Worm (Caenorhabditis elegans) whole organism, late embryonic: ENCODE measurements around the gene K06H7.2.

ENCODE experiments used
- C38D4.7 ChIP-seq: fragments of 200-800 bp; sonication (Bioruptor generic); optimal IDR thresholded peaks from 2 replicates; lab custom pipeline; 2018; ENCODE audit warnings: mild to moderate bottlenecking, missing genetic modification characterization, moderate library complexity, missing compliant biosample characterization
- Y22D7AL.16 ChIP-seq: sonication (generic microtip); optimal IDR thresholded peaks from 2 replicates; lab custom pipeline; 2016; ENCODE audit warnings: missing genetic modification characterization, missing compliant biosample characterization
- ahr-1 ChIP-seq: sonication (generic microtip); optimal IDR thresholded peaks from 2 replicates; lab custom pipeline; 2016; ENCODE audit warnings: missing genetic modification characterization, missing compliant biosample characterization
- ceh-18 ChIP-seq: sonication (generic microtip); optimal IDR thresholded peaks from 2 replicates; lab custom pipeline; 2016; ENCODE audit warnings: missing genetic modification characterization, missing compliant biosample characterization
- ceh-19 ChIP-seq: fragments of 200-800 bp; sonication (Bioruptor generic); optimal IDR thresholded peaks from 2 replicates; lab custom pipeline; 2018; ENCODE audit warnings: mild to moderate bottlenecking, missing genetic modification characterization, missing compliant biosample characterization
- ceh-22 ChIP-seq: sonication (generic microtip); optimal IDR thresholded peaks from 2 replicates; lab custom pipeline; 2017; ENCODE audit warnings: missing biosample characterization, missing genetic modification characterization
- ceh-31 ChIP-seq: sonication (generic microtip); optimal IDR thresholded peaks from 2 replicates; lab custom pipeline; 2016; ENCODE audit warnings: missing genetic modification characterization, missing compliant biosample characterization
- ceh-34 ChIP-seq: sonication (generic microtip); optimal IDR thresholded peaks from 2 replicates; lab custom pipeline; 2016; ENCODE audit warnings: mild to moderate bottlenecking, missing genetic modification characterization, missing compliant biosample characterization
- ceh-45 ChIP-seq: fragments of 200-800 bp; sonication (Bioruptor generic); IDR thresholded peaks from 2 replicates; pipeline ENCODE4 v1.3.6; 2022; ENCODE audit warnings: missing genetic modification reagents, missing genetic modification characterization, missing compliant biosample characterization
- che-1 ChIP-seq: sonication (generic microtip); optimal IDR thresholded peaks from 2 replicates; lab custom pipeline; 2016; ENCODE audit warnings: mild to moderate bottlenecking, missing genetic modification characterization, missing compliant biosample characterization
- dmd-4 ChIP-seq: sonication (generic microtip); optimal IDR thresholded peaks from 2 replicates; lab custom pipeline; 2016; ENCODE audit warnings: borderline replicate concordance, missing genetic modification characterization, missing compliant biosample characterization
- dve-1 ChIP-seq: sonication (generic microtip); optimal IDR thresholded peaks from 2 replicates; lab custom pipeline; 2017; ENCODE audit warnings: antibody characterized with exemption, mild to moderate bottlenecking, missing genetic modification characterization, missing compliant biosample characterization
- elt-2 ChIP-seq: sonication (generic microtip); optimal IDR thresholded peaks from 2 replicates; lab custom pipeline; 2016; ENCODE audit warnings: missing genetic modification reagents, missing genetic modification characterization, missing compliant biosample characterization
- fax-1 ChIP-seq: sonication (generic microtip); optimal IDR thresholded peaks from 2 replicates; lab custom pipeline; 2016; ENCODE audit warnings: missing genotype, missing genetic modification characterization, missing compliant biosample characterization
- fkh-6 ChIP-seq: sonication (generic microtip); optimal IDR thresholded peaks from 2 replicates; lab custom pipeline; 2016; ENCODE audit warnings: missing genetic modification characterization, missing compliant biosample characterization
- hlh-13 ChIP-seq: fragments of 200-800 bp; sonication (Bioruptor generic); optimal IDR thresholded peaks from 2 replicates; lab custom pipeline; 2018; ENCODE audit warnings: mild to moderate bottlenecking, missing genetic modification characterization, missing compliant biosample characterization
- hlh-30 ChIP-seq: sonication (generic microtip); optimal IDR thresholded peaks from 2 replicates; lab custom pipeline; 2017; ENCODE audit warnings: antibody characterized with exemption, missing genetic modification characterization, missing compliant biosample characterization; ENCODE audit not compliant: insufficient read depth
- hlh-8 ChIP-seq: sonication (generic microtip); optimal IDR thresholded peaks from 2 replicates; lab custom pipeline; 2016; ENCODE audit warnings: missing genotype, missing genetic modification characterization, missing compliant biosample characterization
- nfya-1 ChIP-seq: sonication (generic microtip); optimal IDR thresholded peaks from 2 replicates; lab custom pipeline; 2017; ENCODE audit warnings: missing genetic modification characterization, mild to moderate bottlenecking, missing compliant biosample characterization, antibody characterized with exemption, moderate library complexity
- nhr-11 ChIP-seq: fragments of 150-350 bp; optimal IDR thresholded peaks from 2 replicates; lab custom pipeline; 2014; ENCODE audit warnings: missing biosample characterization, missing genetic modification characterization
- nhr-232 ChIP-seq: sonication (generic microtip); optimal IDR thresholded peaks from 2 replicates; lab custom pipeline; 2016; ENCODE audit warnings: missing genetic modification characterization, missing compliant biosample characterization
- pag-3 ChIP-seq: sonication (generic microtip); optimal IDR thresholded peaks from 2 replicates; lab custom pipeline; 2016; ENCODE audit warnings: missing compliant biosample characterization, missing genetic modification characterization, borderline replicate concordance
- pha-2 ChIP-seq: sonication (generic microtip); optimal IDR thresholded peaks from 2 replicates; lab custom pipeline; 2017; ENCODE audit warnings: mild to moderate bottlenecking, missing genetic modification characterization, missing compliant biosample characterization
- pha-4 ChIP-seq: fragments of 150-350 bp; optimal IDR thresholded peaks from 2 replicates; lab custom pipeline; 2018; ENCODE audit warnings: missing biosample characterization, missing genetic modification reagents, missing genetic modification characterization
- ref-2 ChIP-seq: sonication (generic microtip); optimal IDR thresholded peaks from 2 replicates; lab custom pipeline; 2016; ENCODE audit warnings: missing genetic modification characterization, missing compliant biosample characterization
- rnt-1 ChIP-seq: sonication (generic microtip); optimal IDR thresholded peaks from 2 replicates; lab custom pipeline; 2016; ENCODE audit warnings: missing genetic modification characterization, missing compliant biosample characterization
- sdc-2 ChIP-seq: sonication (generic microtip); optimal IDR thresholded peaks from 2 replicates; lab custom pipeline; 2016; ENCODE audit warnings: missing genotype, missing genetic modification characterization, missing compliant biosample characterization
- sox-4 ChIP-seq: sonication (generic microtip); optimal IDR thresholded peaks from 2 replicates; lab custom pipeline; 2017; ENCODE audit warnings: mild to moderate bottlenecking, missing genetic modification characterization, inconsistent platforms, missing compliant biosample characterization
- tbx-2 ChIP-seq: sonication (generic microtip); optimal IDR thresholded peaks from 2 replicates; lab custom pipeline; 2016; ENCODE audit warnings: missing genetic modification characterization, missing compliant biosample characterization
- unc-3 ChIP-seq, 2 experiments: fragments of 200-800 bp in 1 of 2; sonication (Bioruptor generic) in 1 of 2; sonication (generic microtip) in 1 of 2; conservative IDR thresholded peaks in 1 of 2; optimal IDR thresholded peaks in 1 of 2; 2 replicates each; pipeline versions ENCODE4 v1.3.6 to Lab custom; 2016 to 2022; ENCODE audit warnings: missing compliant biosample characterization in 2 of 2, missing genetic modification characterization in 2 of 2, missing genetic modification reagents in 1 of 2
- unc-42 ChIP-seq: sonication (generic microtip); optimal IDR thresholded peaks from 2 replicates; lab custom pipeline; 2016; ENCODE audit warnings: missing genotype, missing genetic modification characterization, missing compliant biosample characterization
- unc-55 ChIP-seq: sonication (generic microtip); optimal IDR thresholded peaks from 2 replicates; lab custom pipeline; 2017; ENCODE audit warnings: missing biosample characterization, missing genetic modification reagents, missing genetic modification characterization

Gene K06H7.2

DNA sequence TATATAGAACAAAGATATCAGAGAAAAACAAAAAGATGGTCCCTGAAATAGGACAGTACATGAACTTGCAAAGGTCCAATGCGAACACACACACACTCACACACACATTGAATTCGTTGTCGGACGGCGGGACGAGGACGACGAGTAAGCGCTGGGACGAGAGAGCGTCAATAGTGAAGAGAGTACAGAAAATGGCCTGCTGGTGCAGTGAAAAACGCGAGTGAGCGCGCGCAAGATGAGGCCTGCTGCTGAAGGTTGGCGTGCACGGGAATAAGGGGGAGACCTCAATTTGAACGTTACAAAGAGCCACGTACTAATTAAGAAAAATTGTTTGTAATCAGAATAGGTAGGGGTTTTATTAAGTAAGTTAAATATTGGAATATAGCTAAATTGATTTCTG, 33.6 kb downstream of the K06H7.2 start (continued):
- TF ChIP-seq ceh-18 (tag; lab: Kevin White, UChicago) (peak; percentile 21), fax-1 (tag; lab: Kevin White, UChicago) (no peak), ceh-34 (peak; percentile 38), sdc-2 (tag; lab: Kevin White, UChicago) (peak; percentile 37), C38D4.7 (no peak), nhr-232 (tag; lab: Kevin White, UChicago) (no peak), ceh-31 (tag; lab: Kevin White, UChicago) (peak; percentile 65), elt-2 (peak; percentile 1), ahr-1 (tag; lab: Kevin White, UChicago) (no peak)
- TF ChIP-seq, all 69 proteins: peak for 14

ce11 chrIII:8129195-8129594, 35.8 kb downstream of the K06H7.2 start:
- TF ChIP-seq nhr-11 (tag; lab: Kevin White, UChicago), result no peak
- no peak for TF ChIP-seq fax-1 (tag; lab: Kevin White, UChicago)
- no peak for TF ChIP-seq pha-4

DNA sequence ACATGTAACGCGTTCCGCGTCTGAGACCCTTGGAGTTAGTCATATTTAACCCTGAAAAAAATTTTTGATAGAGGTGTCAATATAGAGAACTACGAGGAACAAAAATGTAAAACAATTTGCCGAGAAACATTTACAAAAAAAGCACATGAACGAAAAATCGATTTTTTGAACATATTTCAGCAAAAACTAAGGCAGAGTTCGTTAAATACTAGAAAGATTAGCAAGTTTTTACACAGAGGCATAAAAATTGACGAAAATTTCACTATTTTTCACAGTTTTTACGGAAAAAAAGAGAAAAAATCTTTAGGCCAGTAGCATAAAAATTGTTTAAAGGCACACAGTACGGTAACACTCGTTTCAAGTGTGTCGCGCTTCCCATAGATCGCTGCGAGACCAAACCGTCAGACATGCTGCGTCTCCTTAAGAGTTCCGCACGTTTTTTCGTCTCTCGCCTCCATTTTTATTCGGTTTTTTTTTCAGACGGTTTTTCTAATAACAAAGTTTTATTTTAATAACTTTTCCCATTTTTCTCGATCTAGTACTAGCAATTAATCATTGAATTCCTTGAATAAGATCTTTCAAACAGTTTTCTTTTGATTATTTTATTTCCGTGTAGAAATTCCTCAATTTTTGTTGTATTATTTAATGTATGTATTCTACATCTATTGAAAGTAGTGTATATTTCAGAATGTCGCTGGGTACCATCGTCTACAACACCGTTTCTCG, 37.0 kb downstream of the K06H7.2 start, which contains the start of the genes rpl-21 and C14B9.10:
Gene rpl-21, minus strand, starts transcription at position 51 of the 726 bp plus-strand sequence.
Gene C14B9.10, plus strand, starts transcription at position 676 of the 726 bp plus-strand sequence.
- TF ChIP-seq dmd-4 (no peak), pag-3 (tag; lab: Kevin White, UChicago) (no peak), hlh-30 (peak; percentile 46), ceh-18 (tag; lab: Kevin White, UChicago) (peak; percentile 27), dve-1 (tag; lab: Kevin White, UChicago) (peak; percentile 28), ceh-31 (tag; lab: Kevin White, UChicago) (peak; percentile 64), tbx-2 (tag; lab: Kevin White, UChicago) (peak; percentile 49), unc-42 (tag; lab: Kevin White, UChicago) (peak; percentile 61), che-1 (tag; lab: Kevin White, UChicago) (no peak), elt-2 (peak; percentile 23), nfya-1 (tag; lab: Kevin White, UChicago) (peak; percentile 92), unc-55 (peak; percentile 73)

DNA sequence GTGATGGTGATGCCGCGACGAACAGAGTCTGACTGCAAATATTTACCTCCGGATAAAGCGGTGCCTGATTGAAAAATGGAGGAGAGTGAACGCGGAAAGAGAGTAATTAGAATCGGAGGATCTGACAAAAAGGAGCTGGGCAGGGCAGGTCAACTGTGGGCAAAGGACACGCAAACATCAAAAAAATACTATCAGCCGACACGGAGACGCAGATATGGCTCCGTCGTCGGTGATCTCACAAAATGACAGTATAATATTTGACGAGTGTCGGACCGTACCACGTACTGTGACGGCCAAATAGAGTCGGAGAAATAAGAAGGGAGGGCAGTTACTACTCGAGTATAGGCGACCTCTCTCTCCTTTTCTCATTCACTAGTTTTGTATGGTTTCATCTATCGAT, 39.1 kb downstream of the K06H7.2 start:
- TF ChIP-seq tbx-2 (tag; lab: Kevin White, UChicago) (peak; percentile 2), Y22D7AL.16 (tag; lab: Kevin White, UChicago) (no peak), sox-4 (no peak), ceh-22 (tag; lab: Kevin White, UChicago) (no peak), rnt-1 (tag; lab: Kevin White, UChicago) (no peak), pha-2 (peak; percentile 32)

- TF ChIP-seq hlh-8 (tag; lab: Kevin White, UChicago) (no peak), hlh-13 (GFP tag; lab: Kevin White, UChicago) (no peak), fkh-6 (tag; lab: Kevin White, UChicago) (no peak), ceh-19 (GFP tag; lab: Kevin White, UChicago) (no peak), ceh-34 (no peak), ref-2 (tag; lab: Kevin White, UChicago) (no peak), nhr-232 (tag; lab: Kevin White, UChicago) (no peak), pha-2 (no peak), unc-3 (GFP tag; conservative IDR thresholded peaks at IDR 0.05; lab: Robert Waterston, UW) (no peak), unc-3 (tag; optimal IDR thresholded peaks at IDR 0.05; lab: Kevin White, UChicago) (no peak), ceh-45 (GFP tag; lab: Robert Waterston, UW) (no peak), sox-4 (no peak)
These were observed 40.0 kb downstream of the K06H7.2 start, which contains the start of gene C14B9.2 for ce11 chrIII:8133346-8133745. TSS of gene C14B9.2 (plus strand) at chrIII:8133665.
